Worm (Caenorhabditis elegans) whole organism, late embryonic: ENCODE results near the gene F55C10.5.

Experiments used
- C38D4.7 ChIP-seq: fragments of 200-800 bp; sonication (Bioruptor generic); optimal IDR thresholded peaks from 2 replicates; lab custom pipeline; 2018; ENCODE audit warnings: mild to moderate bottlenecking, missing genetic modification characterization, moderate library complexity, missing compliant biosample characterization
- K02D7.2 ChIP-seq: sonication (generic microtip); optimal IDR thresholded peaks from 2 replicates; lab custom pipeline; 2017; ENCODE audit warnings: mild to moderate bottlenecking, missing genetic modification characterization, missing compliant biosample characterization
- K09A11.1 ChIP-seq: sonication (generic microtip); optimal IDR thresholded peaks from 2 replicates; lab custom pipeline; 2017; ENCODE audit warnings: antibody characterized with exemption, mild to moderate bottlenecking, missing genetic modification characterization, missing compliant biosample characterization; ENCODE audit not compliant: insufficient read depth
- Y22D7AL.16 ChIP-seq: sonication (generic microtip); optimal IDR thresholded peaks from 2 replicates; lab custom pipeline; 2016; ENCODE audit warnings: missing genetic modification characterization, missing compliant biosample characterization
- ceh-18 ChIP-seq: sonication (generic microtip); optimal IDR thresholded peaks from 2 replicates; lab custom pipeline; 2016; ENCODE audit warnings: missing genetic modification characterization, missing compliant biosample characterization
- ceh-19 ChIP-seq: fragments of 200-800 bp; sonication (Bioruptor generic); optimal IDR thresholded peaks from 2 replicates; lab custom pipeline; 2018; ENCODE audit warnings: mild to moderate bottlenecking, missing genetic modification characterization, missing compliant biosample characterization
- ceh-31 ChIP-seq: sonication (generic microtip); optimal IDR thresholded peaks from 2 replicates; lab custom pipeline; 2016; ENCODE audit warnings: missing genetic modification characterization, missing compliant biosample characterization
- ceh-34 ChIP-seq: sonication (generic microtip); optimal IDR thresholded peaks from 2 replicates; lab custom pipeline; 2016; ENCODE audit warnings: mild to moderate bottlenecking, missing genetic modification characterization, missing compliant biosample characterization
- ceh-45 ChIP-seq: fragments of 200-800 bp; sonication (Bioruptor generic); IDR thresholded peaks from 2 replicates; pipeline ENCODE4 v1.3.6; 2022; ENCODE audit warnings: missing genetic modification reagents, missing genetic modification characterization, missing compliant biosample characterization
- ceh-48 ChIP-seq: sonication (generic microtip); optimal IDR thresholded peaks from 2 replicates; lab custom pipeline; 2016; ENCODE audit warnings: missing genetic modification characterization, inconsistent platforms, missing compliant biosample characterization
- ceh-9 ChIP-seq: sonication (generic microtip); optimal IDR thresholded peaks from 2 replicates; lab custom pipeline; 2016; ENCODE audit warnings: mild to moderate bottlenecking, missing genetic modification characterization, inconsistent platforms, missing compliant biosample characterization
- dmd-4 ChIP-seq: sonication (generic microtip); optimal IDR thresholded peaks from 2 replicates; lab custom pipeline; 2016; ENCODE audit warnings: borderline replicate concordance, missing genetic modification characterization, missing compliant biosample characterization
- dve-1 ChIP-seq: sonication (generic microtip); optimal IDR thresholded peaks from 2 replicates; lab custom pipeline; 2017; ENCODE audit warnings: antibody characterized with exemption, mild to moderate bottlenecking, missing genetic modification characterization, missing compliant biosample characterization
- elt-4 ChIP-seq: sonication (generic microtip); optimal IDR thresholded peaks from 2 replicates; lab custom pipeline; 2016; ENCODE audit warnings: missing genetic modification characterization, missing compliant biosample characterization
- fax-1 ChIP-seq: sonication (generic microtip); optimal IDR thresholded peaks from 2 replicates; lab custom pipeline; 2016; ENCODE audit warnings: missing genotype, missing genetic modification characterization, missing compliant biosample characterization
- fkh-6 ChIP-seq: sonication (generic microtip); optimal IDR thresholded peaks from 2 replicates; lab custom pipeline; 2016; ENCODE audit warnings: missing genetic modification characterization, missing compliant biosample characterization
- hlh-30 ChIP-seq: sonication (generic microtip); optimal IDR thresholded peaks from 2 replicates; lab custom pipeline; 2017; ENCODE audit warnings: antibody characterized with exemption, missing genetic modification characterization, missing compliant biosample characterization; ENCODE audit not compliant: insufficient read depth
- lim-6 ChIP-seq: sonication (generic microtip); optimal IDR thresholded peaks from 2 replicates; lab custom pipeline; 2016; ENCODE audit warnings: missing genetic modification characterization, missing compliant biosample characterization
- lin-11 ChIP-seq: fragments of 200-800 bp; sonication (Bioruptor generic); optimal IDR thresholded peaks from 2 replicates; lab custom pipeline; 2018; ENCODE audit warnings: mild to moderate bottlenecking, missing genetic modification characterization, missing compliant biosample characterization
- mec-3 ChIP-seq: sonication (generic microtip); optimal IDR thresholded peaks from 2 replicates; lab custom pipeline; 2016; ENCODE audit warnings: borderline replicate concordance, missing genetic modification characterization, missing compliant biosample characterization
- nhr-11 ChIP-seq: fragments of 150-350 bp; optimal IDR thresholded peaks from 2 replicates; lab custom pipeline; 2014; ENCODE audit warnings: missing biosample characterization, missing genetic modification characterization
- nhr-232 ChIP-seq: sonication (generic microtip); optimal IDR thresholded peaks from 2 replicates; lab custom pipeline; 2016; ENCODE audit warnings: missing genetic modification characterization, missing compliant biosample characterization
- pha-2 ChIP-seq: sonication (generic microtip); optimal IDR thresholded peaks from 2 replicates; lab custom pipeline; 2017; ENCODE audit warnings: mild to moderate bottlenecking, missing genetic modification characterization, missing compliant biosample characterization
- pha-4 ChIP-seq: fragments of 150-350 bp; optimal IDR thresholded peaks from 2 replicates; lab custom pipeline; 2018; ENCODE audit warnings: missing biosample characterization, missing genetic modification reagents, missing genetic modification characterization
- pqm-1 ChIP-seq: sonication (generic microtip); optimal IDR thresholded peaks from 2 replicates; lab custom pipeline; 2016; ENCODE audit warnings: missing genetic modification characterization, missing compliant biosample characterization
- pros-1 ChIP-seq: fragments of 150-350 bp; optimal IDR thresholded peaks from 2 replicates; lab custom pipeline; 2014; ENCODE audit warnings: missing biosample characterization, missing genetic modification reagents, missing genetic modification characterization
- ref-2 ChIP-seq: sonication (generic microtip); optimal IDR thresholded peaks from 2 replicates; lab custom pipeline; 2016; ENCODE audit warnings: missing genetic modification characterization, missing compliant biosample characterization
- sdc-2 ChIP-seq: sonication (generic microtip); optimal IDR thresholded peaks from 2 replicates; lab custom pipeline; 2016; ENCODE audit warnings: missing genotype, missing genetic modification characterization, missing compliant biosample characterization
- syd-9 ChIP-seq: sonication (generic microtip); optimal IDR thresholded peaks from 2 replicates; lab custom pipeline; 2016; ENCODE audit warnings: mild to moderate bottlenecking, missing genetic modification characterization, moderate library complexity, missing compliant biosample characterization
- tbx-2 ChIP-seq: sonication (generic microtip); optimal IDR thresholded peaks from 2 replicates; lab custom pipeline; 2016; ENCODE audit warnings: missing genetic modification characterization, missing compliant biosample characterization
- unc-42 ChIP-seq: sonication (generic microtip); optimal IDR thresholded peaks from 2 replicates; lab custom pipeline; 2016; ENCODE audit warnings: missing genotype, missing genetic modification characterization, missing compliant biosample characterization
- unc-55 ChIP-seq: sonication (generic microtip); optimal IDR thresholded peaks from 2 replicates; lab custom pipeline; 2017; ENCODE audit warnings: missing biosample characterization, missing genetic modification reagents, missing genetic modification characterization
- zip-5 ChIP-seq: sonication (generic microtip); optimal IDR thresholded peaks from 2 replicates; lab custom pipeline; 2016; ENCODE audit warnings: missing genetic modification characterization, missing compliant biosample characterization
- ztf-16 ChIP-seq: sonication (generic microtip); optimal IDR thresholded peaks from 2 replicates; lab custom pipeline; 2017; ENCODE audit warnings: missing genetic modification characterization, missing compliant biosample characterization

The F55C10.5 gene

ce11 chrV:11379341-11379740 is 3.6 kb upstream of the F55C10.5 start:
- TF ChIP-seq unc-42 (tag; lab: Kevin White, UChicago) = peak; percentile 52
- no peak for TF ChIP-seq nhr-11 (tag; lab: Kevin White, UChicago)

ce11 chrV:11380571-11380970 is 2.3 kb upstream of the F55C10.5 start:
- TF ChIP-seq tbx-2 (tag; lab: Kevin White, UChicago) (no peak), nhr-11 (tag; lab: Kevin White, UChicago) (no peak), pros-1 (tag; lab: Kevin White, UChicago) (no peak), mec-3 (tag; lab: Kevin White, UChicago) (no peak), hlh-30 (tag; lab: Kevin White, UChicago) (no peak), pha-4 (tag; lab: Kevin White, UChicago) (no peak), C38D4.7 (GFP tag; lab: Kevin White, UChicago) (no peak), ceh-45 (GFP tag; lab: Robert Waterston, UW) (no peak), lin-11 (tag; lab: Kevin White, UChicago) (no peak), fax-1 (tag; lab: Kevin White, UChicago) (no peak), K02D7.2 (no peak), zip-5 (tag; lab: Kevin White, UChicago) (no peak), lim-6 (tag; lab: Kevin White, UChicago) (no peak)

- TF ChIP-seq pros-1 (tag; lab: Kevin White, UChicago) = no peak
- no peak for TF ChIP-seq ceh-18 (tag; lab: Kevin White, UChicago)
- no peak for TF ChIP-seq Y22D7AL.16 (tag; lab: Kevin White, UChicago)
- TF ChIP-seq ztf-16 = no peak
- TF ChIP-seq nhr-232 (tag; lab: Kevin White, UChicago) = no peak
- TF ChIP-seq ceh-34 (tag; lab: Kevin White, UChicago) = no peak
- no peak for TF ChIP-seq zip-5 (tag; lab: Kevin White, UChicago)
- no peak for TF ChIP-seq dve-1
- no peak for TF ChIP-seq sdc-2 (tag; lab: Kevin White, UChicago)
- no peak for TF ChIP-seq ceh-19 (GFP tag; lab: Kevin White, UChicago)
Observed at ce11 chrV:11385060-11385459, 2.2 kb downstream of the F55C10.5 start, which contains the start of gene col-154. TSS of gene col-154 (plus strand) at chrV:11385360.

ce11 chrV:11386428-11386827 is 3.5 kb downstream of the F55C10.5 start, which contains the start of gene F55C10.4:
TSS of gene F55C10.4 (plus strand) at chrV:11386728.
- TF ChIP-seq dmd-4 (tag; lab: Kevin White, UChicago) (no peak), Y22D7AL.16 (tag; lab: Kevin White, UChicago) (no peak), elt-4 (tag; lab: Kevin White, UChicago) (no peak), K02D7.2 (no peak), ztf-16 (no peak), ceh-31 (tag; lab: Kevin White, UChicago) (no peak), ceh-9 (tag; lab: Kevin White, UChicago) (no peak), hlh-30 (tag; lab: Kevin White, UChicago) (no peak), pha-2 (tag; lab: Kevin White, UChicago) (no peak), ref-2 (tag; lab: Kevin White, UChicago) (no peak), fkh-6 (no peak), ceh-45 (GFP tag; lab: Robert Waterston, UW) (no peak), unc-42 (tag; lab: Kevin White, UChicago) (no peak), ceh-48 (tag; lab: Kevin White, UChicago) (no peak), mec-3 (tag; lab: Kevin White, UChicago) (no peak), pqm-1 (tag; lab: Kevin White, UChicago) (no peak), K09A11.1 (tag; lab: Kevin White, UChicago) (no peak), unc-55 (GFP tag; lab: Kevin White, UChicago) (no peak), syd-9 (no peak)
